Fruit fly (Drosophila melanogaster): Measurements from ENCODE around the gene Pmvk.
A peak's percentile ranks its signal among the peaks of the same experiment; 100 is the strongest.

The Pmvk gene

DNA sequence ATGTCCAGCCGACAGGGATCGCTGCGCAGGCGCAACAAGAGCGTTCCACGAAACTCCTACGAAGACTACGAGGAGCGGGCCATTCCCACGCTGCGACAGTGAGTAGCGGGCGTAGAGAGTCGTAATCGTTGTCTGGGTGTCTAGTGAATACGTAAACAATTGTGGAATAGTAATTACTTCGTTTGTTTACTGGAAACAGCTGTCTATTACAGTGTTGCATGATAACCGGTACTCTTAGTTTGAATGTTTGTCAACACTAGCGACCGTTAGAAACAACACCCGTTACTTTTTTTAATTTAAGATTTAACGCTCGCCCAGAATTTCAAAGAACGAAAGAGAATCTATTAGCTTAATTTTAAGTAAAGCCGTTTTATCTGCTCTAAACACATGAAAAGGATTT is 50.1 kb downstream of the Pmvk start, which contains the start of gene CG10165 (continued):
- TF ChIP-seq BtbVII (GFP tag; optimal IDR thresholded peaks at IDR 0.05), result no peak
- TF ChIP-seq crp (GFP tag; optimal IDR thresholded peaks at IDR 0.05), result peak; percentile 49 to 88
- TF ChIP-seq Bdp1 (GFP tag; optimal IDR thresholded peaks at IDR 0.05), result no peak
- no peak for TF ChIP-seq ATbp (GFP tag; optimal IDR thresholded peaks at IDR 0.05)
- TF ChIP-seq eyg (GFP tag; optimal IDR thresholded peaks at IDR 0.05), result no peak
- no peak for TF ChIP-seq her (GFP tag; optimal IDR thresholded peaks at IDR 0.05)
- no peak for TF ChIP-seq unc-4 (GFP tag; IDR thresholded peaks at IDR 0.05; ENCODE audit: partially characterized antibody)
- TF ChIP-seq slbo (GFP tag; IDR thresholded peaks at IDR 0.05), result no peak
- peak; percentile 45; the same call in 1 of the 2 replicates for TF ChIP-seq Atf6 (GFP tag; IDR thresholded peaks at IDR 0.05)
- no peak for TF ChIP-seq crol (GFP tag; IDR thresholded peaks at IDR 0.05)
- no peak for TF ChIP-seq CG4730 (GFP tag; IDR thresholded peaks at IDR 0.05)
- TF ChIP-seq CG14014 (GFP tag; IDR thresholded peaks at IDR 0.05), result no peak
- no peak for TF ChIP-seq so (GFP tag; IDR thresholded peaks at IDR 0.05)
- TF ChIP-seq cas (GFP tag; IDR thresholded peaks at IDR 0.05), result no peak
- TF ChIP-seq Sry-δ (GFP tag; optimal IDR thresholded peaks at IDR 0.05), result peak; percentile 5
- peak; percentile 21 for TF ChIP-seq CG2120 (GFP tag; optimal IDR thresholded peaks at IDR 0.05)
- TF ChIP-seq Atf-2 (GFP tag; optimal IDR thresholded peaks at IDR 0.05), result no peak
- no peak for TF ChIP-seq CG6813 (GFP tag; optimal IDR thresholded peaks at IDR 0.05)
- TF ChIP-seq Dp (GFP tag; optimal IDR thresholded peaks at IDR 0.05), result peak; percentile 11
- no peak for TF ChIP-seq slou (GFP tag; optimal IDR thresholded peaks at IDR 0.05)
- no peak for TF ChIP-seq CG11093 (GFP tag; IDR thresholded peaks at IDR 0.05)
- no peak for TF ChIP-seq gcm (GFP tag; optimal IDR thresholded peaks at IDR 0.05)
- TF ChIP-seq onecut (GFP tag; IDR thresholded peaks at IDR 0.05), result no peak
- TF ChIP-seq Nf-YA (GFP tag; IDR thresholded peaks at IDR 0.05), result 0 out of 2 replicates have a peak, but pooled peaks have one; percentile 22
- peak; percentile 7 for TF ChIP-seq gfzf (GFP tag; optimal IDR thresholded peaks at IDR 0.05)
- TF ChIP-seq Dll (GFP tag; IDR thresholded peaks at IDR 0.05; ENCODE audit: partially characterized antibody), result peak; percentile 45; the same call in 2 of the 4 replicates
- peak; percentile 22 for TF ChIP-seq CG15514 (GFP tag; optimal IDR thresholded peaks at IDR 0.05)
- no peak for TF ChIP-seq Sry-β (GFP tag; optimal IDR thresholded peaks at IDR 0.05)
- no peak for TF ChIP-seq dmrt11E (tag; optimal IDR thresholded peaks at IDR 0.05)
- no peak for TF ChIP-seq mam (GFP tag; optimal IDR thresholded peaks at IDR 0.05)
- TF ChIP-seq CG9437 (GFP tag; optimal IDR thresholded peaks at IDR 0.05), result peak; percentile 56
- TF ChIP-seq CG10543 (GFP tag; optimal IDR thresholded peaks at IDR 0.05), result no peak

Data from whole organism, embryonic.